Worm (Caenorhabditis elegans) whole organism, late embryonic: ENCODE measurements around the gene H04D03.2.
"Not testable (repeated sequence)": the region's sequence is repeated elsewhere in the genome, so short reads cannot be mapped to it uniquely, and the experiment has no call there.

ENCODE experiments used
- F13H6.1 ChIP-seq: sonication (generic microtip); optimal IDR thresholded peaks from 2 replicates; lab custom pipeline; 2016; ENCODE audit warnings: missing genetic modification characterization, missing compliant biosample characterization
- T23F11.4 ChIP-seq: fragments of 200-800 bp; sonication (Bioruptor generic); optimal IDR thresholded peaks from 2 replicates; lab custom pipeline; 2018; ENCODE audit warnings: mild to moderate bottlenecking, missing genetic modification characterization, missing compliant biosample characterization
- ceh-30 ChIP-seq: fragments of 150-350 bp; optimal IDR thresholded peaks from 2 replicates; lab custom pipeline; 2014; ENCODE audit warnings: missing biosample characterization, missing genetic modification characterization
- ets-4 ChIP-seq: sonication (generic microtip); optimal IDR thresholded peaks from 2 replicates; lab custom pipeline; 2016; ENCODE audit warnings: missing genetic modification characterization, missing compliant biosample characterization
- eyg-1 ChIP-seq: sonication (generic microtip); optimal IDR thresholded peaks from 2 replicates; lab custom pipeline; 2016; ENCODE audit warnings: missing genotype, missing genetic modification characterization, missing compliant biosample characterization
- hlh-30 ChIP-seq: sonication (generic microtip); optimal IDR thresholded peaks from 2 replicates; lab custom pipeline; 2017; ENCODE audit warnings: antibody characterized with exemption, missing genetic modification characterization, missing compliant biosample characterization; ENCODE audit not compliant: insufficient read depth
- pha-2 ChIP-seq: sonication (generic microtip); optimal IDR thresholded peaks from 2 replicates; lab custom pipeline; 2017; ENCODE audit warnings: mild to moderate bottlenecking, missing genetic modification characterization, missing compliant biosample characterization
- sox-4 ChIP-seq: sonication (generic microtip); optimal IDR thresholded peaks from 2 replicates; lab custom pipeline; 2017; ENCODE audit warnings: mild to moderate bottlenecking, missing genetic modification characterization, inconsistent platforms, missing compliant biosample characterization
- tbx-2 ChIP-seq: sonication (generic microtip); optimal IDR thresholded peaks from 2 replicates; lab custom pipeline; 2016; ENCODE audit warnings: missing genetic modification characterization, missing compliant biosample characterization
- unc-55 ChIP-seq: sonication (generic microtip); optimal IDR thresholded peaks from 2 replicates; lab custom pipeline; 2017; ENCODE audit warnings: missing biosample characterization, missing genetic modification reagents, missing genetic modification characterization
- unc-86 ChIP-seq: sonication (generic microtip); optimal IDR thresholded peaks from 2 replicates; lab custom pipeline; 2016; ENCODE audit warnings: missing genetic modification characterization, missing compliant biosample characterization

ce11 chrIII:10438780-10439179 lies 3.4 kb downstream of the H04D03.2 start, which contains the start of gene H04D03.6:
- TF ChIP-seq eyg-1 (tag; lab: Kevin White, UChicago); unc-86; ceh-30 (tag; lab: Kevin White, UChicago); hlh-30 (tag; lab: Kevin White, UChicago); pha-2 (tag; lab: Kevin White, UChicago); F13H6.1 (tag; lab: Kevin White, UChicago); unc-55 (GFP tag; lab: Kevin White, UChicago); tbx-2 (tag; lab: Kevin White, UChicago); ets-4 (tag; lab: Kevin White, UChicago); T23F11.4 (GFP tag; lab: Kevin White, UChicago); sox-4 (tag; lab: Kevin White, UChicago): not testable (repeated sequence)
